Worm (Caenorhabditis elegans): ENCODE results near the gene panl-2.

Gene panl-2

ce11 chrIII:6945747-6946146, 22.2 kb downstream of the panl-2 start, which contains the start of gene abu-13:
abu-13 (minus strand) TSS chrIII:6945898.
- TF ChIP-seq npax-4 (tag; optimal IDR thresholded peaks at IDR 0.05), result no peak
- no peak for TF ChIP-seq ceh-48 (tag; optimal IDR thresholded peaks at IDR 0.05)
- no peak for TF ChIP-seq tbx-7 (tag; optimal IDR thresholded peaks at IDR 0.05)
- TF ChIP-seq zip-5 (tag; optimal IDR thresholded peaks at IDR 0.05), result no peak
- TF ChIP-seq unc-3 (GFP tag; conservative IDR thresholded peaks at IDR 0.05), result no peak
- no peak for TF ChIP-seq unc-3 (tag; optimal IDR thresholded peaks at IDR 0.05)
- TF ChIP-seq unc-42 (tag; optimal IDR thresholded peaks at IDR 0.05), result no peak
- no peak for TF ChIP-seq ceh-34 (tag; optimal IDR thresholded peaks at IDR 0.05)
- TF ChIP-seq dmd-4 (tag; optimal IDR thresholded peaks at IDR 0.05; ENCODE audit: borderline replicate concordance), result no peak
- no peak for TF ChIP-seq madf-2 (tag; optimal IDR thresholded peaks at IDR 0.05)
- no peak for TF ChIP-seq ceh-22 (tag; optimal IDR thresholded peaks at IDR 0.05)

ce11 chrIII:6945319-6945718, 22.6 kb downstream of the panl-2 start:
- TF ChIP-seq gmeb-2 (tag; optimal IDR thresholded peaks at IDR 0.05) (no peak), sdc-2 (tag; optimal IDR thresholded peaks at IDR 0.05) (no peak), ets-4 (tag; optimal IDR thresholded peaks at IDR 0.05) (no peak), rnt-1 (tag; optimal IDR thresholded peaks at IDR 0.05) (no peak), fax-1 (tag; optimal IDR thresholded peaks at IDR 0.05) (no peak), ceh-34 (tag; optimal IDR thresholded peaks at IDR 0.05) (no peak), ama-1 (optimal IDR thresholded peaks at IDR 0.05) (no peak), hlh-30 (tag; optimal IDR thresholded peaks at IDR 0.05; ENCODE audit: insufficient read depth) (no peak), ceh-2 (tag; optimal IDR thresholded peaks at IDR 0.05) (no peak), dve-1 (tag; optimal IDR thresholded peaks at IDR 0.05) (no peak), fkh-10 (GFP tag; optimal IDR thresholded peaks at IDR 0.05) (no peak)

ce11 chrIII:6939523-6939922, 28.4 kb downstream of the panl-2 start, which contains the start of gene F57B9.3:
F57B9.3 (plus strand) TSS chrIII:6939823.
- TF ChIP-seq pha-4 (tag; optimal IDR thresholded peaks at IDR 0.05) (no peak), elt-4 (tag; optimal IDR thresholded peaks at IDR 0.05) (no peak), ahr-1 (tag; optimal IDR thresholded peaks at IDR 0.05) (no peak), K02D7.2 (tag; optimal IDR thresholded peaks at IDR 0.05) (no peak), eyg-1 (tag; optimal IDR thresholded peaks at IDR 0.05) (no peak), T23F11.4 (GFP tag; optimal IDR thresholded peaks at IDR 0.05) (no peak), odd-2 (tag; optimal IDR thresholded peaks at IDR 0.05) (no peak), ceh-14 (tag; optimal IDR thresholded peaks at IDR 0.05) (no peak), tbx-7 (tag; optimal IDR thresholded peaks at IDR 0.05) (no peak)

- TF ChIP-seq ahr-1 (tag; optimal IDR thresholded peaks at IDR 0.05) (no peak), sox-4 (tag; optimal IDR thresholded peaks at IDR 0.05) (no peak), fax-1 (tag; optimal IDR thresholded peaks at IDR 0.05) (no peak), Y22D7AL.16 (tag; optimal IDR thresholded peaks at IDR 0.05) (no peak), tbx-2 (tag; optimal IDR thresholded peaks at IDR 0.05) (no peak), ceh-34 (tag; optimal IDR thresholded peaks at IDR 0.05) (no peak), elt-4 (tag; optimal IDR thresholded peaks at IDR 0.05) (no peak), ceh-22 (tag; optimal IDR thresholded peaks at IDR 0.05) (no peak), pqm-1 (tag; optimal IDR thresholded peaks at IDR 0.05) (no peak)
Observed at ce11 chrIII:6935269-6936017, 32.5 kb downstream of the panl-2 start, which contains the start of the genes F57B9.8 and coq-2. F57B9.8 (minus strand) TSS chrIII:6935319. coq-2 (plus strand) TSS chrIII:6935967.

- TF ChIP-seq hlh-6 (tag; optimal IDR thresholded peaks at IDR 0.05) (no peak), unc-55 (GFP tag; optimal IDR thresholded peaks at IDR 0.05) (no peak), K02D7.2 (tag; optimal IDR thresholded peaks at IDR 0.05) (no peak), ztf-16 (tag; optimal IDR thresholded peaks at IDR 0.05) (no peak), pros-1 (tag; optimal IDR thresholded peaks at IDR 0.05) (no peak), elt-2 (tag; optimal IDR thresholded peaks at IDR 0.05) (no peak), syd-9 (tag; optimal IDR thresholded peaks at IDR 0.05) (no peak), elt-4 (tag; optimal IDR thresholded peaks at IDR 0.05) (no peak)
Observed at ce11 chrIII:6931896-6932295, 36.0 kb downstream of the panl-2 start, which contains the start of gene byn-1. byn-1 (plus strand) TSS chrIII:6932001.

Measured in whole organism, late embryonic.